Worm (Caenorhabditis elegans): ENCODE data around the gene rps-12.
A peak's percentile ranks its signal among the peaks of the same experiment; 100 is the strongest.

The rps-12 gene

DNA sequence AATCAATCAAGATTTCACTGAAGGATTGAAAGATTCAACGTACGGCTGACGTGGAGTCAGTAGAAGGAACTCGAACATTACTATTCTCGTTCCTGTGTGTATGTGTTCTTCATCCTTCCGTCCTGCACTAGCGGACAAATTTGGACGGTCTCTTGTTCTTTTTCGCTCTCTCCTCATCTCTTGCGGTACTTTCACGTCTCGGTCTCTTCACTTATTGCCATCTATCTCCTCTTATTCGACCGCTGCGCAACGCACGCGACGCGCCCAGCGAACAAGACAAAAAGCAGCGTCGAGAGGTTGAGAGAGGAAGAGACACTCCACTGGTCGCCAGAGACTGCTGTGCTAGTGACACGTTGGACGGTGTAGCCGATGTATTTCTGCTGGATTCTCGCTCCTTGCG is 36.4 kb downstream of the rps-12 start (continued):
- TF ChIP-seq nhr-28 (tag; optimal IDR thresholded peaks at IDR 0.05) (no peak), ceh-28 (tag; optimal IDR thresholded peaks at IDR 0.05) (peak; percentile 65), ama-1 (optimal IDR thresholded peaks at IDR 0.05) (peak; percentile 82), nhr-67 (tag; optimal IDR thresholded peaks at IDR 0.05) (no peak), nhr-77 (tag; optimal IDR thresholded peaks at IDR 0.05) (no peak), egl-27 (tag; optimal IDR thresholded peaks at IDR 0.05) (no peak), elt-3 (tag; optimal IDR thresholded peaks at IDR 0.05) (peak in 1 of 3 experiments; percentile 26), R02D3.7 (tag; optimal IDR thresholded peaks at IDR 0.05) (peak; percentile 29), fkh-2 (tag; optimal IDR thresholded peaks at IDR 0.05) (no peak), tbx-2 (tag; optimal IDR thresholded peaks at IDR 0.05) (no peak), unc-62 (GFP tag; optimal IDR thresholded peaks at IDR 0.05) (peak; percentile 34)

DNA sequence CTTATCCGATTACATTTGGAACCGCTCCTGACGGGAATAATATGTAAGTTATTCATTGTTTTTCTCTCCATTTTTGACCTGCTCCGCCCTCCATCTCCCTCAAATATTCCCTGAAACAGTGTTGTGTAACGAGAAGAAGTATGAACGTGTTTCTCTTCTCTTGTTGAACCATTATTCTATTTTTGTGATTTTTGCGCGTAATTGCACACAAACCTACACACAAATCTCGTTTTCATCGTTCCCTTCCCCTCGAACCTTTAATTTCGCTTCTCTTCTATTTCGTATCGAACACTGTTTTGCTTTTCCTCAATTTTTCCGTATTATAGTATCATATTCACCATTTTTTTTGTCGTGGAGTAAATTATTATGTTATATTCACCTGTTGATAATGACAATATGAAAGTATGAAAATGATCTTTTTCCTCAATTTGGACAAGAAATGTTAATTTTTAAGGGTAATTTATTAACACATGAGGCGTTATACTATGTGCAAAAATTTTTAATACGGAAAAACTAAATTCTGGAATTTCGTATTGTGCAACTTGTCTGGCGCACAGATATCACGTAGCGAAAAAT is 38.2 kb downstream of the rps-12 start:
- TF ChIP-seq elt-2 (tag; optimal IDR thresholded peaks at IDR 0.05) (peak; percentile 3), lsy-12 (tag; optimal IDR thresholded peaks at IDR 0.05) (peak; percentile 18), ama-1 (optimal IDR thresholded peaks at IDR 0.05) (peak; percentile 77), nhr-12 (tag; optimal IDR thresholded peaks at IDR 0.05) (no peak)

DNA sequence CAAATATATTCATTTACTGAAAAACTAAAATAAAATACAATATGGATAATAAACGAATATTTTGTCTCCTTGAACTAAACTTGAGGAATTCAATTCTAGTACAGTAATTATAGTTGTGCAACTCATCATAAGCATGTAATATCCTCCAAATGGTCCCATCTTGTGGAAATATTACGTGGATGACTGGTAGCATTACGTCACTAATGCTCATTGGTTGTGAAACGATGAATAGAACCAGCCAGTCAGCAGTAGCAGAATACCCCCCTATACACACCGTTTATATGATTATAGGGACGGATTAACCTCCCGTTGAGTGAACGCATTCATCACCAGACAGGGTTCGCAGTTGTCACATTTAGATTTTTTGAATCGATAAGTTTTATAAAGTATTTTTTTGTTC is 39.3 kb downstream of the rps-12 start:
- no peak for TF ChIP-seq ceh-28 (tag; optimal IDR thresholded peaks at IDR 0.05)
- TF ChIP-seq fkh-2 (tag; optimal IDR thresholded peaks at IDR 0.05) = no peak

DNA sequence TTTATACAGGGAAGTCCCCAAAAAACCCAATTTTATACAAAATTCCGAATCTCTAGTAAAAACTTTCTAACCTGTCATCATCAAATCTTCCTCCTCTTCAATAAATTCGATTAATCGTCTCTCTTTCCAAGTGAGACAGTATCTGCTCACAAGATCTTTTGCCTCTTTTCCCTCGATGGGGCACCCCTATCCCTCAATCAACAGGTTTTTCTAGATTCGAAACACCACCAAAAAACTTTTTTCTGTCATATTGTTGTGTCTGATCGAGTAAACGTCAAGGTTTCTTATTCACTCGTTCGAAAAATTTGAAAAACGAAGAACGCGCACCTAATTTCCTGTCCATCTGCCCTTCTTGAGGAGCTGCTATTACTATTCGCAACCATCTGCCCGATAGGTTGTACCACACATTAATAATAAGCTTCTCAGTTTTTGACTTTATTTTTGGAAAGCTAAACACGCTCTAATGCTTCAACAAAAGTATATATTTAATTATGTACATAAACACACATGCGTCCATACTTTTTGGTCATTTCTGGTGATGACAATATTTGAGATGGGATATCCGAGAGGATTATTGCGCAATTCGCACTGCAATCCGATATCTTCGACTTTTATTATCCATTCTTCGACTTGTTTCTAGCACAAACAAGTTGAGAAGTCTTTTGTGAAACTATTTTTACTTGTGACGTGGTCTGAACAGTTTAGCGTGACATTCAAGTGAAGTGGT is 40.2 kb downstream of the rps-12 start:
- peak; percentile 48 for TF ChIP-seq elt-1 (tag; optimal IDR thresholded peaks at IDR 0.05)
- no peak for TF ChIP-seq eor-1 (tag; optimal IDR thresholded peaks at IDR 0.05)
- peak; percentile 7 for TF ChIP-seq nhr-25 (tag; optimal IDR thresholded peaks at IDR 0.05)

DNA sequence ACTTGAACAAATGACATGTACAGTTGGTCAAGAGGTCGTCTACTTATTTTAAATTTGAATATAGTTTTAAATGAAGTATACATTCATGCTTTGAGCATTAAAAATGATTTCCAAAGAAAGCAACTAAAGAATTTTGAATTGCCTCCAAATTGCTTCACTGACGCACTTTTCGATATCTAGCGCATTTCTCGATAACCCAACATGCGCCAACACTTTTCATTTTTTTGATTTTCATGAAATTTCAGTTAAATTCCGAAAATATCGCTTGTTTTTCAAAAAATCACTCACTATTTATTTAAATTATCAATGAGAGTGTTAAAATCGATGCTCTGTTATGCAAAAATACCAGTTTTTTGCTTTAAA is 40.7 kb downstream of the rps-12 start:
- peak; percentile 21 for TF ChIP-seq lin-15B (tag; optimal IDR thresholded peaks at IDR 0.05)
- no peak for TF ChIP-seq nhr-11 (tag; optimal IDR thresholded peaks at IDR 0.05)

DNA sequence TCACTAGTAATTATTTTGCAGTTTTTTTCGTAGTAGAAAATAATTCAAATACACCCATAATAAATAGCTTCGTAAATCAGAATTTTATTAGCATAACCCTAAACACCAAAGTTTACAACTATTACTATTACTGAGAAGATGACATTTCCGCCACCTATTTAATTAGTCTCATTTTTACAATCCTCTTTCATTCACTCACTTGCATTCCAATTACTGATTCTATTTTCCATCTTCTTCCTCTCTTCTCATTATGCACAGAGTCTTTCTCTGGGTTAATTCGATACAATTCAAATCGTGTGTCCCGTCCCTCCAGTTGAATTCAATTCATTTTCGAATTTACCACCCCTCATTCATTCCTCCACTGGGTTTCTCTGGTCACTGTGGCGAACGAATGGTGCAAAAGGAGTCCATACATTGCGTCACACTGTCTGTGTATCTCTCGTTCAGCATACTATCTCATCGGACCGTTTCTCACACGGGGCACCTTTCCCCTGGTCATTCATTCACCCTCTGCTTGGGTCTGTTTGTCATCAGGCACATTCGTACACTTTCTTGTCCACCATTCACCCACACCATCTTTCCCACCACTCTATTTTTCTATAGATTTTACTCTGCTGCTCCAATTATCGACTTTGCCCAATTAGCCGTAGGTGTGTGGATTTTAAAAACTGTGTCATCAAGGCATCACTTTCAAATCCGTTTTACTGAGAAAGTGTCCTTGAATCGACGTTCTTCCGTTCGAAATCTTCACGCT is 41.3 kb downstream of the rps-12 start:
- TF ChIP-seq ceh-9 (tag; optimal IDR thresholded peaks at IDR 0.05) (no peak), lsy-12 (tag; optimal IDR thresholded peaks at IDR 0.05) (no peak), nhr-237 (tag; optimal IDR thresholded peaks at IDR 0.05) (no peak), fos-1 (tag; optimal IDR thresholded peaks at IDR 0.05) (no peak)

DNA sequence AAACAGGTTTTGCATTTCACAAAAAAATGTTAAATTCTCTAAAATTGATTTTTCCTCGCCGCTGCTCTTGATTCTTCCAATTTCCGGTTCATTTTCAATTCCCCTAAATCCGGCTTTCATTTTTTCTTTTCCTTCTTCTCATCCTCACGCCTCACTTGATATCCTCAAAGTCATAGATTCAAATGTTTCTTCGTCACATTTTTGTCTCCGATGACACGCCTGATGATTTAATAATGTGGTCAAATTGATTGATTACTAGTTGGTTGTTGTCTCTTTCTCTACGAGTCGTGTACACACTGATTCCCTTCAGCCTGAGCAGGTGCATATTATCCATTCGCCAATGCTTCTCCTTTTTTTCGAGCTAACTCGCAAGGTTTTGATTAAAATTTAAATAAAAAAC is 42.4 kb downstream of the rps-12 start:
- TF ChIP-seq ceh-9 (tag; optimal IDR thresholded peaks at IDR 0.05) (no peak), mml-1 (tag; optimal IDR thresholded peaks at IDR 0.05) (no peak), nhr-67 (tag; optimal IDR thresholded peaks at IDR 0.05) (no peak), ceh-28 (tag; optimal IDR thresholded peaks at IDR 0.05) (no peak), ztf-4 (tag; optimal IDR thresholded peaks at IDR 0.05) (no peak), skn-1 (tag; optimal IDR thresholded peaks at IDR 0.05) (no peak), nhr-28 (tag; optimal IDR thresholded peaks at IDR 0.05) (no peak), ZK546.5 (tag; optimal IDR thresholded peaks at IDR 0.05) (no peak), pha-4 (tag; optimal IDR thresholded peaks at IDR 0.05) (no peak), egl-5 (tag; optimal IDR thresholded peaks at IDR 0.05) (no peak), nhr-11 (tag; optimal IDR thresholded peaks at IDR 0.05) (no peak), pqm-1 (tag; optimal IDR thresholded peaks at IDR 0.05) (no peak), mdl-1 (tag; optimal IDR thresholded peaks at IDR 0.05) (no peak), tbx-2 (tag; optimal IDR thresholded peaks at IDR 0.05) (no peak), ama-1 (optimal IDR thresholded peaks at IDR 0.05) (no peak), fkh-2 (tag; optimal IDR thresholded peaks at IDR 0.05) (no peak), nhr-25 (tag; optimal IDR thresholded peaks at IDR 0.05) (no peak), lin-39 (tag; optimal IDR thresholded peaks at IDR 0.05) (no peak)

All from whole organism, L3 larva.